Fruit fly (Drosophila melanogaster): Measurements from ENCODE around the gene CG17075.

Gene CG17075

DNA sequence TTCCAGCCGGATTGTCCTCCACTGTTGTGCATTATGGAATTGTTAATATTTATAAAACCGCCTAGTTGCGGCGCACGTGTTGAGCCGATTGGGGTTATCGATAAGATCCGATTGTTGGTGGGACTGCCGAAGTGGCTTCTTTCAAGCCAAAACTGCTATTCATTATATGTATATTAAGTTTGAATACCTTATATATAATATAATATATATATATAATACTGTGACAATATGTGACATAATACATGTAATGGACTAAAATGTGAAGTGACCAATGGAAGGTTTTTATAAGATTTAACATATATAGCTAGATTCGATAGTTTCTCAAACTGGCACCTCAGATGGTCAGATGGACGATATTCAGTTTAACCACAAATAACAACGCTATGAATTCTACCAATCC lies 6.3 kb upstream of the CG17075 start, which contains the start of the genes mbm and CG11555:
Gene mbm (minus strand): TSS at position 113 of the 400 bp plus-strand sequence.
Gene CG11555 (plus strand): TSS at position 234 of the 400 bp plus-strand sequence.
- TF ChIP-seq Doc2 (GFP tag; IDR thresholded peaks at IDR 0.05) = no peak
- TF ChIP-seq Xbp1 (GFP tag; optimal IDR thresholded peaks at IDR 0.05) = no peak
- no peak for TF ChIP-seq al (GFP tag; IDR thresholded peaks at IDR 0.05)
- TF ChIP-seq CG11504 (tag; optimal IDR thresholded peaks at IDR 0.05) = peak; percentile 49
- no peak for TF ChIP-seq NFAT (GFP tag; IDR thresholded peaks at IDR 0.05)
- TF ChIP-seq fd96Cb (tag; optimal IDR thresholded peaks at IDR 0.05) = no peak
- TF ChIP-seq CG6654 (GFP tag; optimal IDR thresholded peaks at IDR 0.05) = no peak
- TF ChIP-seq tx (GFP tag; optimal IDR thresholded peaks at IDR 0.05) = no peak
- no peak for TF ChIP-seq wek (GFP tag; optimal IDR thresholded peaks at IDR 0.05)
- TF ChIP-seq Ravus (GFP tag; IDR thresholded peaks at IDR 0.05) = no peak
- TF ChIP-seq fd102C (GFP tag; optimal IDR thresholded peaks at IDR 0.05) = no peak
- TF ChIP-seq CG11247 (GFP tag; IDR thresholded peaks at IDR 0.05) = no peak
- TF ChIP-seq ranshi (GFP tag; IDR thresholded peaks at IDR 0.05) = no peak
- TF ChIP-seq chm (GFP tag; IDR thresholded peaks at IDR 0.05) = no peak
- TF ChIP-seq hkb (optimal IDR thresholded peaks at IDR 0.05) = no peak
- TF ChIP-seq hkb (GFP tag; IDR thresholded peaks at IDR 0.05) = no peak
- no peak for TF ChIP-seq CG18476 (GFP tag; optimal IDR thresholded peaks at IDR 0.05)
- TF ChIP-seq CG2712 (tag; optimal IDR thresholded peaks at IDR 0.05) = peak; percentile 46
- no peak for TF ChIP-seq klu (GFP tag; IDR thresholded peaks at IDR 0.05)
- no peak for TF ChIP-seq Hey (tag; optimal IDR thresholded peaks at IDR 0.05)
- TF ChIP-seq C15 (GFP tag; IDR thresholded peaks at IDR 0.05) = no peak
- TF ChIP-seq p53 (GFP tag; optimal IDR thresholded peaks at IDR 0.05) = no peak
- no peak for TF ChIP-seq CG10462 (GFP tag; optimal IDR thresholded peaks at IDR 0.05)
- no peak for TF ChIP-seq ac (GFP tag; optimal IDR thresholded peaks at IDR 0.05)
- TF ChIP-seq CG1603 (tag; optimal IDR thresholded peaks at IDR 0.05) = no peak
- no peak for TF ChIP-seq Oaz (GFP tag; IDR thresholded peaks at IDR 0.05)
- no peak for TF ChIP-seq maf-S (GFP tag; optimal IDR thresholded peaks at IDR 0.05)
- no peak for TF ChIP-seq D (optimal IDR thresholded peaks at IDR 0.05)
- TF ChIP-seq D (GFP tag; optimal IDR thresholded peaks at IDR 0.05) = no peak
- peak in 1 of 3 experiments; percentile 15 for TF ChIP-seq lola (GFP tag; optimal IDR thresholded peaks at IDR 0.05)
- TF ChIP-seq CG6791 (GFP tag; IDR thresholded peaks at IDR 0.05; ENCODE audit: partially characterized antibody) = no peak
- TF ChIP-seq CG33557 (GFP tag; optimal IDR thresholded peaks at IDR 0.05) = peak; percentile 24
- TF ChIP-seq prd (optimal IDR thresholded peaks at IDR 0.05) = no peak
- no peak for TF ChIP-seq prd (GFP tag; IDR thresholded peaks at IDR 0.05)
- TF ChIP-seq CG7556 (GFP tag; optimal IDR thresholded peaks at IDR 0.05) = no peak
- TF ChIP-seq CG31388 (GFP tag; optimal IDR thresholded peaks at IDR 0.05) = no peak
- TF ChIP-seq fru (optimal IDR thresholded peaks at IDR 0.05) = no peak
- TF ChIP-seq CG7372 (GFP tag; IDR thresholded peaks at IDR 0.05) = no peak
- TF ChIP-seq Deaf1 (tag; optimal IDR thresholded peaks at IDR 0.05) = peak; percentile 20
- TF ChIP-seq CG30431 (GFP tag; optimal IDR thresholded peaks at IDR 0.05) = no peak
- TF ChIP-seq org-1 (GFP tag; optimal IDR thresholded peaks at IDR 0.05) = no peak
- TF ChIP-seq CG8388 (GFP tag; optimal IDR thresholded peaks at IDR 0.05) = peak; percentile 13
- no peak for TF ChIP-seq fd3F (GFP tag; optimal IDR thresholded peaks at IDR 0.05)
- no peak for TF ChIP-seq CG5180 (GFP tag; optimal IDR thresholded peaks at IDR 0.05)
- TF ChIP-seq CG12744 (GFP tag; optimal IDR thresholded peaks at IDR 0.05) = no peak
- peak; percentile 34 for TF ChIP-seq CG15601 (tag; optimal IDR thresholded peaks at IDR 0.05)
- peak; percentile 11 for TF ChIP-seq CG10543 (GFP tag; optimal IDR thresholded peaks at IDR 0.05)
- TF ChIP-seq ara (GFP tag; IDR thresholded peaks at IDR 0.05) = no peak
- no peak for TF ChIP-seq CG14441 (GFP tag; IDR thresholded peaks at IDR 0.05)
- no peak for TF ChIP-seq vfl (GFP tag; optimal IDR thresholded peaks at IDR 0.05)
- no peak for TF ChIP-seq sob (GFP tag; IDR thresholded peaks at IDR 0.05)
- no peak for TF ChIP-seq chinmo (GFP tag; IDR thresholded peaks at IDR 0.05; ENCODE audit: partially characterized antibody)
- no peak for TF ChIP-seq CG10321 (GFP tag; IDR thresholded peaks at IDR 0.05)
